Fruit fly (Drosophila melanogaster): ENCODE data around the gene CG6769.

Gene CG6769

DNA sequence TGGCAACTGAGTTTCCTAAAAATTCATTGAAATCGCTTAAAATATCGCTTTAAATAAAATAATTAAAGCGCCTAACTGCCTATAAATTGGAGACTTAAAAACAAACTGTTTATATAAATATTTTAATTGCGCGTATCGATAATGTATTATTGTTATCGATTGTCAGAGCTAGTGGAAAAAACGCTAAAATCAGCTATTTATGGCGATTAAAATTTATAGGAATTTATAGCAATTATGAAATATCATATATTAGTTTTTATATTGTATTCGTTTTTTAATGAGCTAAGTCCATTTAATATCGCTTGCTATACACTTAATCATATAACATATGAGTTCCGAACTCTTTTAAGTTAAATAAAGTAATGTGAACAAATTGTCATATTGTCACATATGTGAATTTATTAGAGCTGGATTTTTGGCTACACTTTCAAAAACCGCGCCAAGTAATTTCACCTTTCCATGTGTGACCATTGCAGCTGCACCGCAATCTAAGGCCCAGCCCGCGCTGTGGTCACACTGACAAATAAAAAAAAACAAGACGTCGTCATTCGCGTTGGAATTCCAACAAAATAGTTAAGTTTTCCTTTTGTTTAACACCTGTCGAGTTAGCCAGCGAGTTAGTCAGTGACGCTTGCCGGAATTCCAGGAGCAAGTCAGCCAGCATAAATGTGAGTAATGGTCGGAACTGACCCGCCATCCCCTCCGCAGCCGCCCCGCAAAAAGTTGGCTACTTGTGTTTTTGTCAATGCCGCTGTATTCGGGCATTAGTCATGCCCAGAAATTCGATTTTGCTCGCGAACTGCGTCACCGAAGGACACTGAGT lies 46.6 kb downstream of the CG6769 start, which contains the start of the genes CG7772 and Vps4 (continued):
- 0 out of 3 replicates have a peak, but pooled peaks have one; percentile 11 for TF ChIP-seq CG16813 (GFP tag; IDR thresholded peaks at IDR 0.05; ENCODE audit: partially characterized antibody)
- TF ChIP-seq dysf (GFP tag; IDR thresholded peaks at IDR 0.05): no peak
- TF ChIP-seq CG14441 (GFP tag; IDR thresholded peaks at IDR 0.05): no peak
- TF ChIP-seq mirr (GFP tag; optimal IDR thresholded peaks at IDR 0.05): no peak
- no peak for TF ChIP-seq HLHmδ (GFP tag; optimal IDR thresholded peaks at IDR 0.05)
- no peak for TF ChIP-seq unpg (GFP tag; optimal IDR thresholded peaks at IDR 0.05)
- TF ChIP-seq CG11093 (GFP tag; IDR thresholded peaks at IDR 0.05): no peak
- peak; percentile 8 for TF ChIP-seq Abd-B (GFP tag; optimal IDR thresholded peaks at IDR 0.05)
- TF ChIP-seq CG1024 (GFP tag; IDR thresholded peaks at IDR 0.05): no peak
- no peak for TF ChIP-seq CG16779 (GFP tag; IDR thresholded peaks at IDR 0.05)
- no peak for TF ChIP-seq CG14965 (GFP tag; optimal IDR thresholded peaks at IDR 0.05; ENCODE audit: borderline replicate concordance)
- no peak for TF ChIP-seq Mrtf (GFP tag; IDR thresholded peaks at IDR 0.05)
- TF ChIP-seq Lhr (GFP tag; optimal IDR thresholded peaks at IDR 0.05): no peak
- peak; percentile 37 for TF ChIP-seq CG12659 (GFP tag; optimal IDR thresholded peaks at IDR 0.05)
- no peak for TF ChIP-seq HmgZ (tag; optimal IDR thresholded peaks at IDR 0.05)
- TF ChIP-seq fd96Cb (tag; optimal IDR thresholded peaks at IDR 0.05): no peak
- TF ChIP-seq YL-1 (GFP tag; optimal IDR thresholded peaks at IDR 0.05): peak; percentile 50
- TF ChIP-seq vfl (GFP tag; optimal IDR thresholded peaks at IDR 0.05): no peak
- TF ChIP-seq chm (GFP tag; IDR thresholded peaks at IDR 0.05): no peak
- no peak; the same call in 1 of the 2 replicates for TF ChIP-seq Scr (GFP tag; IDR thresholded peaks at IDR 0.05; ENCODE audit: partially characterized antibody)
- peak; percentile 78 for TF ChIP-seq crol (GFP tag; IDR thresholded peaks at IDR 0.05)
- no peak for TF ChIP-seq stc (GFP tag; IDR thresholded peaks at IDR 0.05)
- no peak for TF ChIP-seq run (tag; optimal IDR thresholded peaks at IDR 0.05)
- TF ChIP-seq kay (GFP tag; optimal IDR thresholded peaks at IDR 0.05): peak; percentile 79
- TF ChIP-seq cwo (GFP tag; optimal IDR thresholded peaks at IDR 0.05): no peak
- 0 out of 3 replicates have a peak, but pooled peaks have one; percentile 22 for TF ChIP-seq row (GFP tag; IDR thresholded peaks at IDR 0.05)
- TF ChIP-seq fd102C (GFP tag; optimal IDR thresholded peaks at IDR 0.05): no peak
- TF ChIP-seq CG4282 (GFP tag; optimal IDR thresholded peaks at IDR 0.05): no peak
- no peak for TF ChIP-seq CG6175 (GFP tag; IDR thresholded peaks at IDR 0.05)
- no peak for TF ChIP-seq CG5180 (GFP tag; optimal IDR thresholded peaks at IDR 0.05)
- TF ChIP-seq Hmx (GFP tag; optimal IDR thresholded peaks at IDR 0.05): no peak
- TF ChIP-seq CG14710 (tag; optimal IDR thresholded peaks at IDR 0.05): peak; percentile 90
- TF ChIP-seq zfh2 (GFP tag; optimal IDR thresholded peaks at IDR 0.05): no peak
- no peak for TF ChIP-seq Hsf (GFP tag; optimal IDR thresholded peaks at IDR 0.05)
- TF ChIP-seq CG15514 (GFP tag; optimal IDR thresholded peaks at IDR 0.05): peak; percentile 40
- TF ChIP-seq CG11560 (tag; IDR thresholded peaks at IDR 0.05): no peak
- TF ChIP-seq ERR (GFP tag; optimal IDR thresholded peaks at IDR 0.05): no peak
- no peak for TF ChIP-seq tup (GFP tag; optimal IDR thresholded peaks at IDR 0.05)
- TF ChIP-seq hb (GFP tag; IDR thresholded peaks at IDR 0.05; ENCODE audit: partially characterized antibody): no peak
- no peak for TF ChIP-seq ash1 (GFP tag; optimal IDR thresholded peaks at IDR 0.05)
- no peak for TF ChIP-seq CG11247 (GFP tag; IDR thresholded peaks at IDR 0.05)
- TF ChIP-seq ind (GFP tag; optimal IDR thresholded peaks at IDR 0.05): no peak
- TF ChIP-seq Dref (GFP tag; IDR thresholded peaks at IDR 0.05): peak; percentile 58
- TF ChIP-seq tio (GFP tag; optimal IDR thresholded peaks at IDR 0.05): no peak
- no peak for TF ChIP-seq Sox100B (GFP tag; optimal IDR thresholded peaks at IDR 0.05)
- no peak for TF ChIP-seq grn (GFP tag; optimal IDR thresholded peaks at IDR 0.05)
- TF ChIP-seq fu2 (GFP tag; optimal IDR thresholded peaks at IDR 0.05): no peak
- TF ChIP-seq CG8765 (GFP tag; IDR thresholded peaks at IDR 0.05): no peak
- no peak for TF ChIP-seq seq (GFP tag; IDR thresholded peaks at IDR 0.05)
- TF ChIP-seq psq (GFP tag; optimal IDR thresholded peaks at IDR 0.05): no peak

Measured in whole organism, embryonic.